Fruit fly (Drosophila melanogaster) whole organism, adult: Measurements from ENCODE around the gene CG9205.

Experiments
- CG11617 ChIP-seq: fragments of 200-800 bp; sonication (Bioruptor generic); optimal IDR thresholded peaks from 2 replicates; lab custom pipeline; 2017; ENCODE audit warnings: mild to moderate bottlenecking, missing biosample characterization, missing genetic modification reagents, missing genetic modification characterization
- CG12768 ChIP-seq: fragments of 200-800 bp; sonication (Bioruptor generic); optimal IDR thresholded peaks from 2 replicates; lab custom pipeline; 2017; ENCODE audit warnings: missing biosample characterization, missing genetic modification characterization, mild to moderate bottlenecking, moderate library complexity, missing genetic modification reagents
- CG14711 ChIP-seq: fragments of 200-800 bp; sonication (Bioruptor generic); optimal IDR thresholded peaks from 2 replicates; lab custom pipeline; 2018; ENCODE audit warnings: missing biosample characterization, mild to moderate bottlenecking, missing genetic modification characterization, moderate library complexity
- CG1620 ChIP-seq: fragments of 200-800 bp; sonication (Bioruptor generic); optimal IDR thresholded peaks from 2 replicates; lab custom pipeline; 2016; ENCODE audit warnings: missing biosample characterization, missing genetic modification characterization
- CG33017 ChIP-seq: fragments of 200-800 bp; sonication (Bioruptor generic); optimal IDR thresholded peaks from 2 replicates; lab custom pipeline; 2018; ENCODE audit warnings: missing biosample characterization, mild to moderate bottlenecking, missing genetic modification characterization, moderate library complexity
- CG5204 ChIP-seq: fragments of 200-800 bp; sonication (Bioruptor generic); optimal IDR thresholded peaks from 2 replicates; lab custom pipeline; 2016; ENCODE audit warnings: missing biosample characterization, missing genetic modification characterization
- CG7045 ChIP-seq: fragments of 200-800 bp; sonication (Bioruptor generic); optimal IDR thresholded peaks from 2 replicates; lab custom pipeline; 2017; ENCODE audit warnings: missing biosample characterization, mild to moderate bottlenecking, missing genetic modification characterization
- CG7101 ChIP-seq: fragments of 200-800 bp; sonication (Bioruptor generic); optimal IDR thresholded peaks from 2 replicates; lab custom pipeline; 2018; ENCODE audit warnings: missing biosample characterization, mild to moderate bottlenecking, missing genetic modification characterization, moderate library complexity
- Clk ChIP-seq: fragments of 200-800 bp; sonication (Bioruptor generic); optimal IDR thresholded peaks from 2 replicates; lab custom pipeline; 2017; ENCODE audit warnings: missing biosample characterization, missing genetic modification characterization
- Crg-1 ChIP-seq: fragments of 200-800 bp; sonication (Bioruptor generic); optimal IDR thresholded peaks from 2 replicates; lab custom pipeline; 2016; ENCODE audit warnings: missing biosample characterization, missing genetic modification characterization
- Hr96 ChIP-seq: fragments of 200-800 bp; sonication (Bioruptor generic); optimal IDR thresholded peaks from 2 replicates; lab custom pipeline; 2016; ENCODE audit warnings: missing biosample characterization, missing genetic modification characterization
- Mnt ChIP-seq: fragments of 200-800 bp; sonication (Bioruptor generic); optimal IDR thresholded peaks from 2 replicates; lab custom pipeline; 2016; ENCODE audit warnings: missing biosample characterization, mild to moderate bottlenecking, missing genetic modification characterization
- bab1 ChIP-seq: fragments of 200-800 bp; sonication (Bioruptor generic); optimal IDR thresholded peaks from 3 replicates; lab custom pipeline; 2019; ENCODE audit warnings: missing biosample characterization, mild to moderate bottlenecking, missing genetic modification characterization, moderate library complexity
- cic ChIP-seq: fragments of 200-800 bp; sonication (Bioruptor generic); optimal IDR thresholded peaks from 2 replicates; lab custom pipeline; 2017; ENCODE audit warnings: missing biosample characterization, mild to moderate bottlenecking, missing genetic modification characterization, moderate library complexity
- cnc ChIP-seq, 2 experiments: fragments of >200 bp; optimal IDR thresholded peaks; 2 replicates each; lab custom pipeline; 2017
- kay ChIP-seq: fragments of 200-800 bp; sonication (Bioruptor generic); peaks from one replicate; lab custom pipeline; 2016; ENCODE audit warnings: missing biosample characterization, missing genetic modification characterization, borderline replicate concordance
- ovo ChIP-seq: fragments of 200-800 bp; sonication (Bioruptor generic); optimal IDR thresholded peaks from 2 replicates; lab custom pipeline; 2016; ENCODE audit warnings: missing biosample characterization, missing genetic modification characterization
- pad ChIP-seq: fragments of 200-800 bp; sonication (Bioruptor generic); optimal IDR thresholded peaks from 3 replicates; lab custom pipeline; 2017; ENCODE audit warnings: missing biosample characterization, missing genetic modification characterization, mild to moderate bottlenecking, moderate library complexity, missing genetic modification reagents
- tj ChIP-seq: fragments of 200-800 bp; sonication (Bioruptor generic); optimal IDR thresholded peaks from 3 replicates; lab custom pipeline; 2017; ENCODE audit warnings: missing biosample characterization, mild to moderate bottlenecking, missing genetic modification characterization, moderate library complexity
- toe ChIP-seq: fragments of 200-800 bp; sonication (Bioruptor generic); optimal IDR thresholded peaks from 2 replicates; lab custom pipeline; 2016; ENCODE audit warnings: missing biosample characterization, missing genetic modification characterization

The CG9205 gene

dm6 chr3L:1023728-1024127 is 10.8 kb upstream of the CG9205 start:
- TF ChIP-seq CG14711 = no peak
- no peak for TF ChIP-seq CG7045 (GFP tag; lab: Kevin White, UChicago)
- TF ChIP-seq CG1620 (GFP tag; lab: Kevin White, UChicago) = no peak
- TF ChIP-seq Clk (GFP tag; lab: Kevin White, UChicago) = no peak
- no peak for TF ChIP-seq CG5204 (GFP tag; lab: Kevin White, UChicago)
- no peak for TF ChIP-seq Crg-1 (GFP tag; lab: Kevin White, UChicago)
- TF ChIP-seq kay (GFP tag; lab: Kevin White, UChicago) = no peak
- no peak for TF ChIP-seq cnc (optimal IDR thresholded peaks at IDR 0.05; lab: Kevin White, UChicago)
- no peak for TF ChIP-seq pad (GFP tag; lab: Kevin White, UChicago)
- no peak for TF ChIP-seq cic (GFP tag; lab: Kevin White, UChicago)

DNA sequence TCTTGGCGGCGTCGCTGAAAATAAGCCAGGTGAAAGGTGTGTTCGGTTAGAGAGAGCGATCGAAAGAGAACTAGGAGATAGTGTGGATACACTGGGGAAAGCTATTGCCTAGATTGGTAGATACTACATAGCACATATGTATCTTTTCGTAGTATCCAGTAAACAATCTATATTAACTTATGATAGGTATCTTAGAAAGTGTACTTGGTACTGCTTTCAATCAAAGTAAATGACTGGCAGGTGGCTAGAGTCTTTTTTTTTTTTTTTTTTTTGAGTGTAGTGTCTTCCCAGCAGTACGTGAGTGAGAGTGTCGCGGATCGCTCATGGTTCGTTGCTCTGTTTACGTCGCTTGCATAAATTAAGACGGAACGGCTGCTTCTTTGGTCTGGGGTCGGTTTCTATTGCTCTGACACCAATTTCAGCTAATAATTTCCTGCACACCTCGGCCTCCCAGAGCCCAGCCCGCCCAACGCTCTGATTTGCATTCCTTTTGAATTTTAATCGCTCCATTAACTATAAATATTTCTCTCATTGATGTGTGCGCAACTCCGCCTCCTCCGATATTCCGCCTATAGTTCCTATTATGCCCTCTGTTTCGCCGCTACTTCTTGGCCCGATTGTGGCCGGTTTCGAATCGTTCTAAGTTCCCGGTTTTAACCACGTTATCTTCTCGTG is 4.8 kb upstream of the CG9205 start:
- TF ChIP-seq CG5204 (GFP tag; lab: Kevin White, UChicago) = no peak
- TF ChIP-seq CG7101 = peak; percentile 18
- TF ChIP-seq Hr96 = no peak
- no peak for TF ChIP-seq toe (GFP tag; lab: Kevin White, UChicago)
- TF ChIP-seq CG14711 = peak; percentile 17

DNA sequence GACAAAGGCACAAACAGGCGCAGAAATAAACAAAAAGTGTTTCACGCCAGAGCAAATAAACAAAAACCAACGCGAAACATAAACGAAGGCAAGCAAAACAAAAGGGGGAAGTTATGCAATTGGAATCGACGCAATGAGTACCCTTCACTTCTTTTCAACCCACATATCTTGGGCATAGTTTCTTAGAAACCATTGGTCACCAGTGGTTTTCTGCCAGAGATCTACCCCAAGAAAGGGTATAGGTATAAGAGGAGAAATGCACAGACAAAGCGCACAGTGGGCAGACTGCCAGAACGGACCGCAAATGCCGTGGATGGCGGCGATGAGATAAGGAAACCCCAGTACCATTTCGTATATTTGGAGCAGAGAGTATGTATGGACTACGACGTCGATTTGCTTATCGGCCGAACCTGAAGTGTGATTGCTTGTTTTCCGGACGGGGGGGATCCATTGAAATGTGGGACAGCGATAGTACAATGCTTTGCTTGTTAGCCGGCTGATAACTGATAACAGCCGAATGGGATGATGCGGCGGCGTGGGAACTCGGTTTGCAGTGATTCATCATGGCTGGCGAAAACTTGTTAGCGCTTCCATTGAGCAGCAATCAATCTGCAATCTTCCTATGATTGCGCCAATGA is 3.5 kb upstream of the CG9205 start:
- TF ChIP-seq tj (GFP tag; lab: Kevin White, UChicago) (no peak), CG7045 (GFP tag; lab: Kevin White, UChicago) (peak; percentile 0), cic (GFP tag; lab: Kevin White, UChicago) (peak; percentile 70), CG33017 (no peak), CG12768 (GFP tag; lab: Kevin White, UChicago) (no peak), CG1620 (GFP tag; lab: Kevin White, UChicago) (no peak), pad (GFP tag; lab: Kevin White, UChicago) (peak; percentile 1), Clk (GFP tag; lab: Kevin White, UChicago) (no peak), CG7101 (no peak), CG14711 (no peak), Mnt (peak; percentile 8), bab1 (no peak)

- TF ChIP-seq Crg-1 (GFP tag; lab: Kevin White, UChicago) (no peak), cnc (optimal IDR thresholded peaks at IDR 0.05; lab: Kevin White, UChicago) (no peak), toe (GFP tag; lab: Kevin White, UChicago) (no peak)
These were observed 2.8 kb upstream of the CG9205 start for dm6 chr3L:1031716-1032115.

- TF ChIP-seq Clk (GFP tag; lab: Kevin White, UChicago) (no peak), cic (GFP tag; lab: Kevin White, UChicago) (no peak), tj (GFP tag; lab: Kevin White, UChicago) (peak; percentile 65), Crg-1 (GFP tag; lab: Kevin White, UChicago) (no peak), CG1620 (GFP tag; lab: Kevin White, UChicago) (peak; percentile 32), cnc (optimal IDR thresholded peaks at IDR 0.05; lab: Kevin White, UChicago) (no peak), CG14711 (peak; percentile 73), ovo (no peak), CG7101 (peak; percentile 64), Mnt (peak; percentile 3), Hr96 (peak; percentile 49), CG11617 (GFP tag; lab: Kevin White, UChicago) (peak; percentile 31), bab1 (peak; percentile 93), CG12768 (GFP tag; lab: Kevin White, UChicago) (peak; percentile 66), pad (GFP tag; lab: Kevin White, UChicago) (peak; percentile 46), kay (GFP tag; lab: Kevin White, UChicago) (no peak), CG33017 (peak; percentile 51), CG5204 (GFP tag; lab: Kevin White, UChicago) (peak; percentile 51), toe (GFP tag; lab: Kevin White, UChicago) (no peak), CG7045 (GFP tag; lab: Kevin White, UChicago) (peak; percentile 49)
These were observed 1.9 kb upstream of the CG9205 start for dm6 chr3L:1032569-1032968.

DNA sequence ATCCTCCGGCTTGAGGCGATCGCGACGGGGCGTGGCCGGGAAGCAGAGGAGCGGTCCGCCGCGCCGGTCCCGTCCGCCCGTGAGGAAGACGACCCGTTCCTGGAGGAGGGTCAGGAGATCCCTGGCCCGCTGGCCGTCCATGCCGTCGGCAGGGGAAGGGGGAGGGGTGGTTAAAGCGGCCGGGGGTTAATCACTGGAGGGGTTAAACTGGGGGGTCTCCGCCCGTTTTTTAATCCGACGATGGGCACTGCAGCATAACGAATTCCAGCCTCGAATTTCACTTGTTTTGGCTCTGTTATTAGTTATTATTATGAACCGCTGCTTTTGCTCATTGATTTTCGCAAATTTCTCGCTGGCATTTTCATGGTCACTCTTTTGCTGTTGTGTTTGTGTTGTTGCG is 809 bp upstream of the CG9205 start:
- TF ChIP-seq CG1620 (GFP tag; lab: Kevin White, UChicago) (no peak), Hr96 (no peak), CG5204 (GFP tag; lab: Kevin White, UChicago) (no peak), cic (GFP tag; lab: Kevin White, UChicago) (no peak), Clk (GFP tag; lab: Kevin White, UChicago) (no peak), ovo (no peak), bab1 (no peak), CG7101 (no peak), CG12768 (GFP tag; lab: Kevin White, UChicago) (no peak), Mnt (no peak), CG7045 (GFP tag; lab: Kevin White, UChicago) (no peak), Crg-1 (GFP tag; lab: Kevin White, UChicago) (no peak), cnc (optimal IDR thresholded peaks at IDR 0.05; lab: Kevin White, UChicago) (no peak), toe (GFP tag; lab: Kevin White, UChicago) (no peak), CG11617 (GFP tag; lab: Kevin White, UChicago) (no peak), tj (GFP tag; lab: Kevin White, UChicago) (no peak), CG33017 (no peak), CG14711 (no peak), pad (GFP tag; lab: Kevin White, UChicago) (no peak), kay (GFP tag; lab: Kevin White, UChicago) (no peak)
